Worm (Caenorhabditis elegans) whole organism, mixed stage, embryonic: ENCODE data around the gene pqn-15.

Source experiments
- M03D4.4 ChIP-seq: sonication (generic microtip); optimal IDR thresholded peaks from 2 replicates; lab custom pipeline; 2017; ENCODE audit warnings: mild to moderate bottlenecking, missing genetic modification characterization, missing compliant biosample characterization
- flh-1 ChIP-seq: fragments of 200-800 bp; sonication (Bioruptor generic); optimal IDR thresholded peaks from 2 replicates; lab custom pipeline; 2018; ENCODE audit warnings: mild to moderate bottlenecking, missing genetic modification characterization, moderate library complexity, missing compliant biosample characterization

DNA sequence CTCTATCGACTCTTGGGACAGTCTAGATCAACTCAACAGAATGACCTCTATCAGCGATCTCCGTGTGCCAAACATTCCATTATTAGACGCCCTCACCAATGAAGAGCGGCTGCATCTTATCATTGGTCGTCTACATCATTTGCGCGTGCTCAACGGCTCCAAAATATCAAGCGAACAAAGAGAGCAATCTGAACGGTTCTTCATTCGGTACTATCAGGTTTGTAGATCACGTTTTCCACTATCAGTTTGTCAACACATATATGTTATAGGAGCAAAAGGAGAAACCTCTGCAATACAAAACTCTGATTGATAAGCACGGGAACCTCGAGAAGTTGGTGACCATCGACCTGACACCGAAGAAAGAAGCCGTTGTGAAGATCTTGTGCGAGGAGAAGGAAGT, 38.4 kb downstream of the pqn-15 start:
- TF ChIP-seq flh-1 (GFP tag; lab: Kevin White, UChicago) = no peak
- no peak for TF ChIP-seq M03D4.4 (tag; lab: Kevin White, UChicago)
